Fruit fly (Drosophila melanogaster) whole organism, wandering third instar larva: ENCODE measurements around the gene CG11693.

Source experiments
- Abd-B ChIP-seq: fragments of >200 bp; optimal IDR thresholded peaks from 2 replicates; lab custom pipeline; 2017; ENCODE audit warnings: missing biosample characterization, missing genetic modification characterization
- CG32264 ChIP-seq: fragments of 200-800 bp; sonication (Bioruptor generic); optimal IDR thresholded peaks from 2 replicates; lab custom pipeline; 2016; ENCODE audit warnings: missing biosample characterization, missing genetic modification characterization
- CG9705 ChIP-seq: fragments of 200-800 bp; sonication (Bioruptor generic); optimal IDR thresholded peaks from 2 replicates; lab custom pipeline; 2018; ENCODE audit warnings: missing biosample characterization, mild to moderate bottlenecking, missing genetic modification characterization
- GATAd ChIP-seq: sonication (Bioruptor generic); optimal IDR thresholded peaks from 2 replicates; lab custom pipeline; 2016; ENCODE audit warnings: missing biosample characterization, missing genetic modification characterization
- HLH106 ChIP-seq: fragments of 200-800 bp; optimal IDR thresholded peaks from 3 replicates; lab custom pipeline; 2019; ENCODE audit warnings: missing biosample characterization, mild to moderate bottlenecking, missing genetic modification characterization, moderate library complexity
- Hnf4 ChIP-seq: fragments of 200-800 bp; sonication (Bioruptor generic); optimal IDR thresholded peaks from 2 replicates; lab custom pipeline; 2016; ENCODE audit warnings: missing biosample characterization, mild to moderate bottlenecking, missing genetic modification characterization
- Hr78 ChIP-seq: fragments of >200 bp; optimal IDR thresholded peaks from 2 replicates; lab custom pipeline; 2017; ENCODE audit warnings: missing biosample characterization, missing genetic modification characterization
- Hr83 ChIP-seq: fragments of 200-300 bp; sonication (Bioruptor generic); optimal IDR thresholded peaks from 2 replicates; lab custom pipeline; 2016; ENCODE audit warnings: missing biosample characterization, mild to moderate bottlenecking, missing genetic modification characterization, moderate library complexity; ENCODE audit not compliant: poor library complexity, severe bottlenecking
- Jra ChIP-seq: sonication (Bioruptor generic); optimal IDR thresholded peaks from 2 replicates; lab custom pipeline; 2016; ENCODE audit warnings: missing biosample characterization, missing genetic modification characterization
- Mio ChIP-seq: sonication (Bioruptor generic); optimal IDR thresholded peaks from 2 replicates; lab custom pipeline; 2016; ENCODE audit warnings: missing biosample characterization, missing genetic modification characterization
- Myc ChIP-seq: fragments of >200 bp; optimal IDR thresholded peaks from 2 replicates; lab custom pipeline; 2017
- N ChIP-seq: fragments of >200 bp; optimal IDR thresholded peaks from 2 replicates; lab custom pipeline; 2018; ENCODE audit warnings: missing biosample characterization, missing external identifiers, missing genetic modification characterization
- OdsH ChIP-seq: fragments of 200-800 bp; sonication (Bioruptor generic); optimal IDR thresholded peaks from 2 replicates; lab custom pipeline; 2016; ENCODE audit warnings: missing biosample characterization, mild to moderate bottlenecking, missing genetic modification characterization
- Rel ChIP-seq, 2 experiments: fragments of 200-800 bp; sonication (Bioruptor generic) in 1 of 2; optimal IDR thresholded peaks; 2 replicates in 1 of 2; 3 replicates in 1 of 2; lab custom pipeline; 2016 to 2019; ENCODE audit warnings: mild to moderate bottlenecking in 2 of 2, missing biosample characterization in 2 of 2, missing genetic modification characterization in 2 of 2, moderate library complexity in 1 of 2
- Vsx2 ChIP-seq: fragments of 200-300, 225-300 bp; sonication (Bioruptor generic); optimal IDR thresholded peaks from 2 replicates; lab custom pipeline; 2018; ENCODE audit warnings: missing biosample characterization, missing genetic modification characterization; ENCODE audit not compliant: partially characterized antibody
- br ChIP-seq: fragments of 200-800 bp; sonication (Bioruptor generic); optimal IDR thresholded peaks from 2 replicates; lab custom pipeline; 2016; ENCODE audit warnings: missing biosample characterization, missing genetic modification characterization
- brk ChIP-seq: fragments of 200-800 bp; sonication (Bioruptor generic); optimal IDR thresholded peaks from 2 replicates; lab custom pipeline; 2016; ENCODE audit warnings: missing biosample characterization, mild to moderate bottlenecking, missing genetic modification characterization
- dl ChIP-seq, 2 experiments: fragments of 175-275, 200-275 bp in 1 of 2; fragments of 200-275 bp in 1 of 2; sonication (Bioruptor generic); optimal IDR thresholded peaks; lab custom pipeline; 2018; ENCODE audit warnings: mild to moderate bottlenecking in 2 of 2, missing biosample characterization in 2 of 2, missing genetic modification characterization in 2 of 2, moderate library complexity in 2 of 2; ENCODE audit not compliant: partially characterized antibody in 2 of 2, insufficient read depth in 1 of 2
- dmrt93B ChIP-seq: fragments of 200-800 bp; sonication (Bioruptor generic); optimal IDR thresholded peaks from 2 replicates; lab custom pipeline; 2018; ENCODE audit warnings: missing biosample characterization, mild to moderate bottlenecking, missing genetic modification characterization
- dsf ChIP-seq: sonication (Bioruptor generic); optimal IDR thresholded peaks from 2 replicates; lab custom pipeline; 2016; ENCODE audit warnings: missing biosample characterization, missing genetic modification characterization, borderline replicate concordance
- ey ChIP-seq: fragments of 200-800 bp; sonication (Bioruptor generic); optimal IDR thresholded peaks from 2 replicates; lab custom pipeline; 2016; ENCODE audit warnings: missing biosample characterization, missing genetic modification characterization
- foxo ChIP-seq, 2 experiments: fragments of 200-800 bp; sonication (Bioruptor generic); optimal IDR thresholded peaks; 2 replicates in 1 of 2; 3 replicates in 1 of 2; lab custom pipeline; 2016 to 2017; ENCODE audit warnings: missing biosample characterization in 2 of 2, missing genetic modification characterization in 2 of 2
- fru ChIP-seq: fragments of 200-800 bp; sonication (Bioruptor generic); optimal IDR thresholded peaks from 3 replicates; lab custom pipeline; 2016; ENCODE audit warnings: missing biosample characterization, mild to moderate bottlenecking, missing genetic modification characterization
- h ChIP-seq: fragments of 200-800 bp; sonication (Bioruptor generic); optimal IDR thresholded peaks from 3 replicates; lab custom pipeline; 2016; ENCODE audit warnings: missing biosample characterization, mild to moderate bottlenecking, missing genetic modification characterization
- jim ChIP-seq: fragments of 175-275, 200-325 bp; sonication (Bioruptor generic); optimal IDR thresholded peaks from 2 replicates; lab custom pipeline; 2016; ENCODE audit warnings: missing biosample characterization, mild to moderate bottlenecking, missing genetic modification characterization
- lola ChIP-seq: fragments of >200 bp; optimal IDR thresholded peaks from 2 replicates; lab custom pipeline; 2017; ENCODE audit warnings: missing biosample characterization, missing genetic modification characterization
- psq ChIP-seq: fragments of 200-800 bp; sonication (Bioruptor generic); optimal IDR thresholded peaks from 3 replicates; lab custom pipeline; 2017; ENCODE audit warnings: missing biosample characterization, mild to moderate bottlenecking, missing genetic modification characterization, moderate library complexity
- rgr ChIP-seq: fragments of 200-800 bp; sonication (Bioruptor generic); optimal IDR thresholded peaks from 3 replicates; lab custom pipeline; 2016; ENCODE audit warnings: missing biosample characterization, mild to moderate bottlenecking, missing genetic modification characterization
- sage ChIP-seq: fragments of 200-800 bp; sonication (Bioruptor generic); optimal IDR thresholded peaks from 2 replicates; lab custom pipeline; 2016; ENCODE audit warnings: missing biosample characterization, mild to moderate bottlenecking, missing genetic modification characterization
- sv ChIP-seq: fragments of 200-800 bp; sonication (Bioruptor generic); optimal IDR thresholded peaks from 3 replicates; lab custom pipeline; 2016; ENCODE audit warnings: missing biosample characterization, missing genetic modification characterization
- tai ChIP-seq: sonication (Bioruptor generic); optimal IDR thresholded peaks from 2 replicates; lab custom pipeline; 2016; ENCODE audit warnings: missing biosample characterization, missing genetic modification characterization
- usp ChIP-seq: fragments of >200 bp; optimal IDR thresholded peaks from 2 replicates; lab custom pipeline; 2017; ENCODE audit warnings: missing biosample characterization, missing genetic modification characterization
- woc ChIP-seq: sonication (Bioruptor generic); optimal IDR thresholded peaks from 2 replicates; lab custom pipeline; 2016; ENCODE audit warnings: missing biosample characterization, mild to moderate bottlenecking, missing genetic modification characterization

CG11693 gene

DNA sequence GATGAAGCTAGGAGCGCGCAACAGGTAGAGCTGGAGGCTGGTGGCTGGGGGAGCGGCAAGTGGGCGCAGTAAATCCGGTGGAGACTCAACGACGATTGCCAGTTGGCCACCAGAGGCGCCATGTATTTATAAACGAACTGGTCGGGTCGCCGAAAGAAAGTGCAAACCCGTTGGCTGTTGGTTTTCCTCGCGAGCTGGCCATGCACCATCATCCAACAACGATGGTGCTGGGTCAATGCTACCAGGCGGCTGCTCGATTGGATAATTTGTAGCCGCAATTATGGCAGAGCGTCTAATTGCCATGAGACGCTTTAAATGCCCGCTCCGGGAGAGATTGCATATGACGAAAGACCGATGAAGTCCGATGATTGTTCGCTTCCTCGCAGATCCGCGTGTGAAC, at the start of gene CG11693:
Gene CG11693, minus strand, starts transcription at position 101 of the 400 bp plus-strand sequence.
- TF ChIP-seq ey (GFP tag; lab: Kevin White, UChicago) (no peak), woc (GFP tag; lab: Kevin White, UChicago) (no peak), jim (GFP tag; lab: Kevin White, UChicago) (no peak), fru (no peak), usp (GFP tag; lab: Kevin White, UChicago) (no peak), Hr83 (no peak), Vsx2 (no peak), Rel (GFP tag; optimal IDR thresholded peaks at IDR 0.05; lab: Kevin White, UChicago) (no peak), Rel (tag; optimal IDR thresholded peaks at IDR 0.05; lab: Kevin White, UChicago) (no peak), dmrt93B (GFP tag; lab: Kevin White, UChicago) (no peak), brk (GFP tag; lab: Kevin White, UChicago) (no peak), tai (GFP tag; lab: Kevin White, UChicago) (no peak)
- TF ChIP-seq, all 38 proteins: peak for 0

DNA sequence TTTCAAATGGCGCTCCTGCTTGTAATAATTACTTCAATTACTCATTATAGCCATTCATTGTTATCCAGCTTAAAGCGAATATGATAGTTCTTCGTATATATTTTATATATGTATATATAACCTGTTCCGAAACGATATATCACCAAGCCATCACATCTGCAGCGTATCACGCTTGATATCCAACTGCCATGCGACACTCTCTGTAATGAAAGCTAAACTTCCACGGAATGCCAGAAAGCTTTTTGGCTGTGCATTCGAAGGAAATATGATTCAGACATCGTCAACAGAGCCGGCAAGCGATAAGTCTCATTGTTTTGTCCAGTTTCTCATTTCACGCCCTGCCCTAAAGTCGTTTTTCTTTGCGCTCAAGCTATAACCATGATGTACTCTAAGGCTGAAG, 47.4 kb upstream of the CG11693 start:
- TF ChIP-seq br (GFP tag; lab: Kevin White, UChicago) (no peak), HLH106 (tag; lab: Kevin White, UChicago) (no peak), Mio (GFP tag; lab: Kevin White, UChicago) (no peak), sage (GFP tag; lab: Kevin White, UChicago) (peak; percentile 33)
- TF ChIP-seq, all 38 proteins: peak for 1

DNA sequence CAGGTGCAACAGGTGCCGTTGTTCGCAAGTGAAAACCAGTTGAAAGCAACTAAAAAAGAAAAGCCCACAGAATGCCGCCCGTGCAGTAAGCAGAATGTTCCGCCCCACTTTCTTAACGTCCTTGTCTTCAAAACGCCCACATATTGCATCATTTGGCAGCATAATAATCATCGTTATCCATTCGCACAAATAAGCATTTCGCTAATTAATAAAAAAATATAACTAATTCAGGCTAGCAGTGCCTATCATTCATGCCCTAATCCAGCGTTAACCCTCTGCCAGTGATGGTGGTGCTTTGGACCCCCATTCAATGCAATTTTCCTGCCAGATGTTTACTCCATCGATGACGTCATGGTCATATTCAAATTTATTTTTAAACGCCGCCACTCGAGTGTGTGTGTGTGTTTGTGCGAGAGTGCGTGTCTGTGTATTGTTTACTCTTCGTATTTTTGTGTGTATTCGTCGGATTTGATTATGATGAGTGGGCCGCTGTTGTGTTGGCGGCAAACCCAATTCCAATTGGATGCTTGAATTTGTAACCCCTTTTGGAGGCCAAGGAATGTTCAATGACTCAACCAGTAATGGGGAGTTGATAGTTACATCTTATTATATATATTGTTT, 46.9 kb upstream of the CG11693 start:
- TF ChIP-seq psq (GFP tag; lab: Kevin White, UChicago) (no peak), Hr83 (peak; percentile 27), N (GFP tag; lab: Kevin White, UChicago) (no peak), Hr78 (GFP tag; lab: Kevin White, UChicago) (no peak), Jra (GFP tag; lab: Kevin White, UChicago) (peak; percentile 33)

DNA sequence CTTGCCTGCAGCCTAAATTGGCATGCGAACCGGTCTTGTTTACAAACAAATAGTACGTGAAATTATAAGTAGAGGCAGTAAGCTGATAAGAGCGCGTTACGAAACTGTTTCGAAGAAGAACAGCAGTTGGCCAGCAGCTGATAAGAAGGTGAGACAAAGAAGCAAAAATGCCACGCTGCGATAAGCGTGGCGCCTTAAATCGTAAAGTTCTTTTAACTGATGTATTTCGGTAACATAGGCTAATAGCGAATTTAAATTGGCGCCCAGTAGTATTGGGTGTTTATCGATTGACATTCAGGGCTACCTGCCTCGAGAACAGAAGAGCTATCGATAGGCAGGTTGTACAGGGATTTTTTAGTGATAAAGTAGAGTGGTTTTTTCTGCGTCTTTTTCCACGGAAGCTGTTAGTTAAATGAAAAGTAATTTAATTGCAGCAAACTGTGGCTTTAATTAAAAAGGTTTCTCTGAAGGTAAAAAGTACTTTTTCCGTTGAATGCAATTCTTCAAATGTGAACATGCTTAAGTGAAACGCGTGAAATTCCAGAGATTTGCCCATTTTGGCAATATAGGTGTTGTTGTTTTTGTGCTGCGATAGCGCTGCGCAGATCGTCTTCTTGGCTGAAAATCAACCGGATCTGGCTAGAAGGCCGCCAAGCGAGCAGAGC, 46.2 kb upstream of the CG11693 start, which contains the start of gene stck:
Gene stck, plus strand, starts transcription at position 353 of the 665 bp plus-strand sequence.
- peak; percentile 8 for TF ChIP-seq woc (GFP tag; lab: Kevin White, UChicago)
- no peak for TF ChIP-seq Abd-B (GFP tag; lab: Kevin White, UChicago)
- TF ChIP-seq tai (GFP tag; lab: Kevin White, UChicago) = no peak
- no peak for TF ChIP-seq CG9705 (GFP tag; lab: Kevin White, UChicago)
- peak; percentile 47 for TF ChIP-seq h
- TF ChIP-seq brk (GFP tag; lab: Kevin White, UChicago) = no peak
- TF ChIP-seq N (GFP tag; lab: Kevin White, UChicago) = no peak
- TF ChIP-seq ey (GFP tag; lab: Kevin White, UChicago) = no peak
- peak; percentile 95 for TF ChIP-seq Myc (lab: Kevin White, UChicago)
- no peak for TF ChIP-seq Rel (GFP tag; optimal IDR thresholded peaks at IDR 0.05; lab: Kevin White, UChicago)
- TF ChIP-seq Rel (tag; optimal IDR thresholded peaks at IDR 0.05; lab: Kevin White, UChicago) = peak; percentile 78
- TF ChIP-seq fru = no peak
- TF ChIP-seq dl (GFP tag; optimal IDR thresholded peaks at IDR 0.05; lab: Kevin White, UChicago; ENCODE audit: insufficient read depth in 1 of 2, partially characterized antibody in 2 of 2) = peak in 1 of 2 experiments; percentile 15
- TF ChIP-seq lola = no peak
- TF ChIP-seq, all 38 proteins: peak for 5

DNA sequence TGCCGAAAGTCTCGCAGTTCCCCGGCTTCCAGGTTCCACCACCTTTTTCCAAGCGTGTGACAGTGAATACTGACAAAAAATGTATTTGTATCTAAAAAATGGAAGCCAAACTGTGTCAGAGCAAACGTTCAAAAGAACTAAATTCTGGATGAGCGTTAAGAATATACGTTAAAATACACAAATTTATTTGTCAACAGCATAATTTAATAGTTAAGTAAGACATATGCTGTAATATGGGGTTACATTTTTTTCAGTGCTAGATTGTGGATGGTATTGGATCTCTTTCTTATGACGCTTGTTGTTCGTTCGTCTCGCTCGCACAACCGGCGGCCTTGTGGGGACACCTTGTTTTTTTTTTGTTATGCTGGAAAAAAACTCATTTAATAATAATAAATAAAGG, 45.0 kb upstream of the CG11693 start:
- TF ChIP-seq brk (GFP tag; lab: Kevin White, UChicago) (peak; percentile 26), GATAd (no peak), Mio (GFP tag; lab: Kevin White, UChicago) (no peak), Hr83 (no peak), HLH106 (tag; lab: Kevin White, UChicago) (peak; percentile 25), br (GFP tag; lab: Kevin White, UChicago) (peak; percentile 57), ey (GFP tag; lab: Kevin White, UChicago) (peak; percentile 50), CG32264 (peak; percentile 44), fru (peak; percentile 67), OdsH (peak; percentile 38), rgr (peak; percentile 61), woc (GFP tag; lab: Kevin White, UChicago) (peak; percentile 12), dmrt93B (GFP tag; lab: Kevin White, UChicago) (no peak), foxo (GFP tag; optimal IDR thresholded peaks at IDR 0.05; lab: Kevin White, UChicago) (peak in 1 of 2 experiments; percentile 54), sage (GFP tag; lab: Kevin White, UChicago) (peak; percentile 4), Hnf4 (GFP tag; lab: Kevin White, UChicago) (peak; percentile 11), sv (GFP tag; lab: Kevin White, UChicago) (peak; percentile 95), h (peak; percentile 72), dsf (GFP tag; lab: Kevin White, UChicago) (no peak), psq (GFP tag; lab: Kevin White, UChicago) (peak; percentile 9)
